Worm (Caenorhabditis elegans): ENCODE measurements around the gene Y53F4B.43.
"Not testable (repeated sequence)": the region's sequence is repeated elsewhere in the genome, so short reads cannot be mapped to it uniquely, and the experiment has no call there.

The Y53F4B.43 gene

ce11 chrII:14966420-14966819, 21.9 kb upstream of the Y53F4B.43 start:
- TF ChIP-seq med-1 (GFP tag; optimal IDR thresholded peaks at IDR 0.05; ENCODE audit: insufficient read depth) (no peak), tab-1 (GFP tag; IDR thresholded peaks at IDR 0.05) (no peak), ztf-29 (GFP tag; IDR thresholded peaks at IDR 0.05) (no peak)

DNA sequence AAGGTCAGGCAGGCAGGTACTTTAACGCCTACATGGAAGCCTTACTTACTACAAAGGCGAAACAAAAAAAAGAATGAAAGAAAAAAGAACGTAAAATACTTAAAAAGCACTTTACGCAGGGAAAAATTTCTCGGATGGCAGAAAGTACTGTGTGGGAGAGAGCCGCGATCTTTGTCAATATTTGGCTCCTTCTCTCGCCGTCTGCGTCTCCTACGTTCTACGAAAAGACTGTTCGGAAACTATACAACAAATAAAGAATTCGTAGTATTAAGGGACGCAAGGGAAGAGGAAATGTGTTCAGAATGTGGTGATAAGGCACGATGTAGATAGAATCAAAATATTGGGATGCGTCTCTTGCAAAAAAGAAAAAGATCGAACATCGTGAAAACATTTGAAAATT, 21.2 kb upstream of the Y53F4B.43 start:
- TF ChIP-seq ref-1 (GFP tag; conservative IDR thresholded peaks at IDR 0.05): no peak
- TF ChIP-seq ztf-23 (GFP tag; IDR thresholded peaks at IDR 0.05): no peak
- TF ChIP-seq tab-1 (GFP tag; IDR thresholded peaks at IDR 0.05): no peak
- TF ChIP-seq med-1 (GFP tag; optimal IDR thresholded peaks at IDR 0.05; ENCODE audit: insufficient read depth): no peak
- no peak for TF ChIP-seq T22C8.4 (GFP tag; IDR thresholded peaks at IDR 0.05)

DNA sequence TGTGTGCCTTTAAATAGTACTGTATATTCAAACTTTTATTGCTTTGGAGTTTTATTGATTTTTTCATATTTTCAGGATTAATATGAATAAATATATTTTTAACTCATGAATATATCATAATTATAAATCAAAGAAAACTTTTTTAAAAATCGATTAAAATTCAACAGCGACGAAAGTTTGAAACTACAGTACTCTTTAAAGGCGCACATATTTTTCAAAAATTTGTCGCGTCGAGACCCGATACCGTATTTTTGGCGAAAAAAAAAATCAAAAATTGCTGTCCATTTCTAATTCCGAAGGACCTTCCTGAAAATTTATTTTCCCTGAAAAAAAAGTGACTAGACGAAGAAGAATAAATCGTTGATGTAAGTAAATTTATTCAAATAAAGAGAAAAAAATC, 20.0 kb upstream of the Y53F4B.43 start:
- TF ChIP-seq flt-1 (GFP tag; IDR thresholded peaks at IDR 0.05) (no peak), med-1 (GFP tag; optimal IDR thresholded peaks at IDR 0.05; ENCODE audit: insufficient read depth) (no peak), cog-1 (tag; optimal IDR thresholded peaks at IDR 0.05) (no peak), klf-2 (GFP tag; conservative IDR thresholded peaks at IDR 0.05) (no peak), tab-1 (GFP tag; IDR thresholded peaks at IDR 0.05) (no peak), ref-1 (GFP tag; conservative IDR thresholded peaks at IDR 0.05) (no peak), ztf-23 (GFP tag; IDR thresholded peaks at IDR 0.05) (no peak)

- TF ChIP-seq T22C8.4 (GFP tag; IDR thresholded peaks at IDR 0.05) (no peak), flt-1 (GFP tag; IDR thresholded peaks at IDR 0.05) (no peak), med-1 (GFP tag; optimal IDR thresholded peaks at IDR 0.05; ENCODE audit: insufficient read depth) (no peak), ztf-23 (GFP tag; IDR thresholded peaks at IDR 0.05) (no peak), ref-1 (GFP tag; conservative IDR thresholded peaks at IDR 0.05) (no peak), ztf-29 (GFP tag; IDR thresholded peaks at IDR 0.05) (no peak), tab-1 (GFP tag; IDR thresholded peaks at IDR 0.05) (no peak), cog-1 (tag; optimal IDR thresholded peaks at IDR 0.05) (no peak), klf-2 (GFP tag; conservative IDR thresholded peaks at IDR 0.05) (no peak)
These were observed 18.8 kb upstream of the Y53F4B.43 start, which contains the start of the genes pole-4, nsun-5 and metl-2 for ce11 chrII:14969320-14969950. Gene pole-4 (minus strand): TSS chrII:14969354. Gene nsun-5 (plus strand): TSS chrII:14969617. Gene metl-2 (plus strand): TSS chrII:14969900.

- TF ChIP-seq cog-1 (tag; optimal IDR thresholded peaks at IDR 0.05) (no peak), ztf-23 (GFP tag; IDR thresholded peaks at IDR 0.05) (no peak), ref-1 (GFP tag; conservative IDR thresholded peaks at IDR 0.05) (no peak), T22C8.4 (GFP tag; IDR thresholded peaks at IDR 0.05) (no peak), flt-1 (GFP tag; IDR thresholded peaks at IDR 0.05) (no peak), tab-1 (GFP tag; IDR thresholded peaks at IDR 0.05) (no peak), ztf-29 (GFP tag; IDR thresholded peaks at IDR 0.05) (no peak), klf-2 (GFP tag; conservative IDR thresholded peaks at IDR 0.05) (no peak), med-1 (GFP tag; optimal IDR thresholded peaks at IDR 0.05; ENCODE audit: insufficient read depth) (no peak)
These were observed 4.4 kb upstream of the Y53F4B.43 start, which contains the start of gene Y53F4B.5 for ce11 chrII:14983909-14984308. Gene Y53F4B.5 (minus strand): TSS chrII:14984009.

- TF ChIP-seq tab-1 (GFP tag; IDR thresholded peaks at IDR 0.05); klf-2 (GFP tag; conservative IDR thresholded peaks at IDR 0.05); ztf-29 (GFP tag; IDR thresholded peaks at IDR 0.05): not testable (repeated sequence)
These were observed 4.3 kb downstream of the Y53F4B.43 start, which contains the start of gene Y53F4B.7 for ce11 chrII:14992598-14992997. Gene Y53F4B.7 (plus strand): TSS chrII:14992898.

ce11 chrII:15003410-15003809, 15.1 kb downstream of the Y53F4B.43 start, which contains the start of gene Y53F4B.10:
Gene Y53F4B.10 (minus strand): TSS chrII:15003510.
- TF ChIP-seq ztf-29 (GFP tag; IDR thresholded peaks at IDR 0.05) (no peak), T22C8.4 (GFP tag; IDR thresholded peaks at IDR 0.05) (no peak), klf-2 (GFP tag; conservative IDR thresholded peaks at IDR 0.05) (no peak), ref-1 (GFP tag; conservative IDR thresholded peaks at IDR 0.05) (no peak), med-1 (GFP tag; optimal IDR thresholded peaks at IDR 0.05; ENCODE audit: insufficient read depth) (no peak), cog-1 (tag; optimal IDR thresholded peaks at IDR 0.05) (no peak), tab-1 (GFP tag; IDR thresholded peaks at IDR 0.05) (no peak), flt-1 (GFP tag; IDR thresholded peaks at IDR 0.05) (no peak), ztf-23 (GFP tag; IDR thresholded peaks at IDR 0.05) (no peak)

- TF ChIP-seq T22C8.4 (GFP tag; IDR thresholded peaks at IDR 0.05): no peak
- no peak for TF ChIP-seq klf-2 (GFP tag; conservative IDR thresholded peaks at IDR 0.05)
These were observed 16.3 kb downstream of the Y53F4B.43 start for ce11 chrII:15004538-15004937.

- TF ChIP-seq cog-1 (tag; optimal IDR thresholded peaks at IDR 0.05): no peak
- TF ChIP-seq T22C8.4 (GFP tag; IDR thresholded peaks at IDR 0.05): no peak
- no peak for TF ChIP-seq tab-1 (GFP tag; IDR thresholded peaks at IDR 0.05)
- no peak for TF ChIP-seq flt-1 (GFP tag; IDR thresholded peaks at IDR 0.05)
- no peak for TF ChIP-seq ref-1 (GFP tag; conservative IDR thresholded peaks at IDR 0.05)
- TF ChIP-seq ztf-23 (GFP tag; IDR thresholded peaks at IDR 0.05): no peak
- no peak for TF ChIP-seq ztf-29 (GFP tag; IDR thresholded peaks at IDR 0.05)
- TF ChIP-seq klf-2 (GFP tag; conservative IDR thresholded peaks at IDR 0.05): no peak
- no peak for TF ChIP-seq med-1 (GFP tag; optimal IDR thresholded peaks at IDR 0.05; ENCODE audit: insufficient read depth)
These were observed 16.8 kb downstream of the Y53F4B.43 start for ce11 chrII:15005118-15005517.

- TF ChIP-seq med-1 (GFP tag; optimal IDR thresholded peaks at IDR 0.05; ENCODE audit: insufficient read depth) (no peak), T22C8.4 (GFP tag; IDR thresholded peaks at IDR 0.05) (no peak), ztf-23 (GFP tag; IDR thresholded peaks at IDR 0.05) (no peak), cog-1 (tag; optimal IDR thresholded peaks at IDR 0.05) (no peak), flt-1 (GFP tag; IDR thresholded peaks at IDR 0.05) (no peak), tab-1 (GFP tag; IDR thresholded peaks at IDR 0.05) (no peak), ref-1 (GFP tag; conservative IDR thresholded peaks at IDR 0.05) (no peak), klf-2 (GFP tag; conservative IDR thresholded peaks at IDR 0.05) (no peak)
These were observed 20.3 kb downstream of the Y53F4B.43 start for ce11 chrII:15008481-15009057.
